Worm (Caenorhabditis elegans) whole organism, L2 larva: ENCODE results near the gene F53F8.6.

Experiments used
- alr-1 ChIP-seq: fragments of 150-350 bp; optimal IDR thresholded peaks from 2 replicates; lab custom pipeline; 2014; ENCODE audit warnings: missing biosample characterization, missing genetic modification characterization
- fos-1 ChIP-seq: fragments of 150-350 bp; optimal IDR thresholded peaks from 2 replicates; lab custom pipeline; 2014; ENCODE audit warnings: missing biosample characterization, missing genetic modification characterization
- lin-13 ChIP-seq: fragments of 150-350 bp; optimal IDR thresholded peaks from 2 replicates; lab custom pipeline; 2014; ENCODE audit warnings: missing biosample characterization, missing genetic modification reagents, missing genetic modification characterization
- mdl-1 ChIP-seq, 2 experiments: fragments of 150-350 bp in 1 of 2; sonication (generic microtip) in 1 of 2; optimal IDR thresholded peaks; 2 replicates each; lab custom pipeline; 2017; ENCODE audit warnings: missing biosample characterization in 2 of 2, missing genetic modification characterization in 2 of 2
- nhr-23 ChIP-seq: fragments of 150-350 bp; optimal IDR thresholded peaks from 2 replicates; lab custom pipeline; 2014; ENCODE audit warnings: missing biosample characterization, missing genetic modification reagents, missing genetic modification characterization
- skn-1 ChIP-seq: sonication (generic microtip); optimal IDR thresholded peaks from 2 replicates; lab custom pipeline; 2017; ENCODE audit warnings: missing biosample characterization, missing genetic modification characterization
- ztf-1 ChIP-seq: fragments of 200-800 bp; sonication (Bioruptor generic); conservative IDR thresholded peaks from 2 replicates; pipeline ENCODE4 v1.3.6; 2022; ENCODE audit warnings: missing genetic modification characterization, missing compliant biosample characterization
- ztf-11 ChIP-seq: sonication (generic microtip); optimal IDR thresholded peaks from 2 replicates; lab custom pipeline; 2017; ENCODE audit warnings: missing biosample characterization, missing genetic modification characterization
- ztf-4 ChIP-seq: fragments of 150-350 bp; optimal IDR thresholded peaks from 2 replicates; lab custom pipeline; 2014; ENCODE audit warnings: missing biosample characterization, missing genetic modification characterization

DNA sequence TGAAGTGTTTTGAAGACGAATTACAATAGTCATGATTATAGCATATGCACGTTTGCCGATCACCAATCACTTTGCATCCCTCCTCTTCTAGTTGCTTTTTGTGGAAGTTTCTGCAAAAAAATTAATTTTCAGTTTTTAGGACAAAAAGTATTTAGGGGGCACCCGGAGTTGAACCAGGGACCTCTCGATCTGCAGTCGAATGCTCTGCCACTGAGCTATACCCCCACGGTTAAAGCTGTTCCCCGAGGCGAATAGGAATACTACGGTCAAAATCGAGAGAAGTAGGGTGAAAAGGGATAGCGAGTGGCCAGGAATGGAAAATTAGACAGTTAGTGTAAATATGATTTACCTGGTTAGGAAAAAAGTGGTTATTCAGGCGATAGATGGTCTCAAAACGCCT lies 10.1 kb upstream of the F53F8.6 start:
- no peak for TF ChIP-seq alr-1 (tag; lab: Kevin White, UChicago)
- no peak for TF ChIP-seq skn-1 (tag; lab: Kevin White, UChicago)
- TF ChIP-seq nhr-23 (tag; lab: Kevin White, UChicago) = no peak
- TF ChIP-seq lin-13 (GFP tag; lab: Kevin White, UChicago) = peak; percentile 45
- TF ChIP-seq fos-1 = no peak
- no peak for TF ChIP-seq ztf-4 (tag; lab: Kevin White, UChicago)
- no peak for TF ChIP-seq ztf-1 (GFP tag; lab: Robert Waterston, UW)
- no peak for TF ChIP-seq mdl-1 (tag; optimal IDR thresholded peaks at IDR 0.05; lab: Kevin White, UChicago)
- TF ChIP-seq ztf-11 = no peak
